Worm (Caenorhabditis elegans) whole organism, early embryonic: Measurements from ENCODE around the gene srz-64.

Experiments used
- F13C5.2 ChIP-seq: sonication (generic microtip); optimal IDR thresholded peaks from 2 replicates; lab custom pipeline; 2017; ENCODE audit warnings: mild to moderate bottlenecking, missing genetic modification characterization, inconsistent platforms, missing compliant biosample characterization
- aly-1 ChIP-seq: sonication (generic microtip); optimal IDR thresholded peaks from 2 replicates; lab custom pipeline; 2016; ENCODE audit warnings: missing genetic modification characterization, missing compliant biosample characterization
- ama-1 ChIP-seq: fragments of 150-350 bp; optimal IDR thresholded peaks from 2 replicates; lab custom pipeline; 2014
- ceh-13 ChIP-seq: fragments of 200-800 bp; sonication (Bioruptor generic); optimal IDR thresholded peaks from 2 replicates; lab custom pipeline; 2018; ENCODE audit warnings: mild to moderate bottlenecking, missing genetic modification characterization, missing compliant biosample characterization
- ceh-36 ChIP-seq: sonication (generic microtip); optimal IDR thresholded peaks from 2 replicates; lab custom pipeline; 2016; ENCODE audit warnings: missing genetic modification characterization, inconsistent platforms, missing compliant biosample characterization
- ets-7 ChIP-seq: sonication (generic microtip); optimal IDR thresholded peaks from 2 replicates; lab custom pipeline; 2016; ENCODE audit warnings: missing genotype, missing genetic modification characterization, missing compliant biosample characterization
- flt-1 ChIP-seq: fragments of 200-800 bp; sonication (Bioruptor generic); IDR thresholded peaks from 2 replicates; pipeline ENCODE4 v1.3.6; 2022; ENCODE audit warnings: missing genetic modification characterization, missing compliant biosample characterization
- hmbx-1 ChIP-seq: sonication (generic microtip); optimal IDR thresholded peaks from 2 replicates; lab custom pipeline; 2016; ENCODE audit warnings: mild to moderate bottlenecking, missing genetic modification characterization, missing compliant biosample characterization
- hmg-4 ChIP-seq: fragments of 200-800 bp; sonication (Bioruptor generic); optimal IDR thresholded peaks from 2 replicates; lab custom pipeline; 2018; ENCODE audit warnings: mild to moderate bottlenecking, missing genetic modification characterization, missing compliant biosample characterization
- hnd-1 ChIP-seq: sonication (generic microtip); optimal IDR thresholded peaks from 2 replicates; lab custom pipeline; 2016; ENCODE audit warnings: missing genetic modification characterization, missing compliant biosample characterization
- pes-1 ChIP-seq: fragments of 200-800 bp; sonication (Bioruptor generic); IDR thresholded peaks from 2 replicates; pipeline ENCODE4 v1.3.6; 2022; ENCODE audit warnings: missing genetic modification reagents, missing genetic modification characterization, missing compliant biosample characterization
- scrt-1 ChIP-seq: fragments of 200-800 bp; sonication (Bioruptor generic); IDR thresholded peaks from 2 replicates; pipeline ENCODE4 v1.3.6; 2022; ENCODE audit warnings: missing genetic modification characterization, missing compliant biosample characterization
- sea-1 ChIP-seq: fragments of 200-800 bp; sonication (Bioruptor generic); conservative IDR thresholded peaks from 2 replicates; pipeline ENCODE4 v1.3.6; 2022; ENCODE audit warnings: missing genetic modification characterization, missing compliant biosample characterization
- tra-4 ChIP-seq: sonication (generic microtip); optimal IDR thresholded peaks from 2 replicates; lab custom pipeline; 2017; ENCODE audit warnings: missing genetic modification characterization, missing compliant biosample characterization

- TF ChIP-seq hmg-4 (GFP tag; lab: Kevin White, UChicago) (no peak), ama-1 (lab: Kevin White, UChicago) (no peak), flt-1 (no peak), hnd-1 (tag; lab: Kevin White, UChicago) (no peak), aly-1 (no peak), F13C5.2 (no peak), pes-1 (GFP tag; lab: Robert Waterston, UW) (no peak), tra-4 (tag; lab: Kevin White, UChicago) (no peak), sea-1 (GFP tag; lab: Robert Waterston, UW) (no peak), ets-7 (no peak), ceh-36 (tag; lab: Kevin White, UChicago) (no peak), ceh-13 (GFP tag; lab: Kevin White, UChicago) (no peak), hmbx-1 (tag; lab: Kevin White, UChicago) (no peak), scrt-1 (GFP tag; lab: Robert Waterston, UW) (no peak)
Measured at ce11 chrII:1284985-1285384, 8.1 kb downstream of the srz-64 start.
